Worm (Caenorhabditis elegans): ENCODE results near the gene algn-12.

Gene algn-12

DNA sequence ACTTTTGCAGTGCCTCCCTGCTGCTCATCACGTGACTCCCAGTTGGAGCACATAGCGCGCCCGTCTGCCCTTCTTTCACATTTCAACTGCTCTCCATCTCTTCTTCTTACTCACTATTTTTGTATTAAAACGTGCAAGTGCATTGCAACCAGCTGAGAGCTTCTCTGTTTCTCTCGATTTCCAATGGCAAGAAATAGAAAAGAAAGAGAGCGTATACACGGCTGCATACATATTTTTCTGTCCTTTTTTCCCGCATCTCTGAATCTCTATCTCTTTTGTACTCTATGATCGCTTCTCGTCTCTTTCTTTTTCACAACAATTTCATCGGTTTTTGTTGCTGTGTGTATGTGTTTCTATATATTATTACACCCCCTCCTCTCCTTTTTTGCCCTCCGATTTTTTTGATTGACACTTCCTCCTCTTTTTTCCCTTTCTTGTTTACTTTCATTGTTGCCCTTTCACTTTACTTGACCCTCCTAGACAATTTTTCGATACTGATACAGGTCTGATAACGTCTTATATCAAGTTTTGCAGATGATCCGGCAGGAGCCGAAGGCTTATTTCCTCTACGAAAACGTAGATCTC, 33.9 kb upstream of the algn-12 start, which contains the start of gene Y97E10AR.1 (continued):
- peak; percentile 68 for TF ChIP-seq pros-1 (tag; optimal IDR thresholded peaks at IDR 0.05)
- TF ChIP-seq T23F11.4 (GFP tag; optimal IDR thresholded peaks at IDR 0.05) = no peak
- TF ChIP-seq sdc-2 (tag; optimal IDR thresholded peaks at IDR 0.05) = peak; percentile 29
- peak; percentile 68 for TF ChIP-seq F13H6.1 (tag; optimal IDR thresholded peaks at IDR 0.05)
- TF ChIP-seq nhr-232 (tag; optimal IDR thresholded peaks at IDR 0.05) = no peak
- no peak for TF ChIP-seq ama-1 (optimal IDR thresholded peaks at IDR 0.05)
- no peak for TF ChIP-seq unc-86 (tag; optimal IDR thresholded peaks at IDR 0.05)
- peak; percentile 98 for TF ChIP-seq ceh-18 (tag; optimal IDR thresholded peaks at IDR 0.05)
- TF ChIP-seq hlh-8 (tag; optimal IDR thresholded peaks at IDR 0.05) = peak; percentile 77
- TF ChIP-seq ceh-6 (GFP tag; optimal IDR thresholded peaks at IDR 0.05) = no peak
- TF ChIP-seq pha-4 (tag; optimal IDR thresholded peaks at IDR 0.05) = no peak
- TF ChIP-seq fax-1 (tag; optimal IDR thresholded peaks at IDR 0.05) = no peak
- peak; percentile 53 for TF ChIP-seq ref-2 (tag; optimal IDR thresholded peaks at IDR 0.05)
- no peak for TF ChIP-seq zip-5 (tag; optimal IDR thresholded peaks at IDR 0.05)
- TF ChIP-seq unc-55 (GFP tag; optimal IDR thresholded peaks at IDR 0.05) = peak; percentile 67
- TF ChIP-seq npax-4 (tag; optimal IDR thresholded peaks at IDR 0.05) = no peak
- no peak for TF ChIP-seq ceh-9 (tag; optimal IDR thresholded peaks at IDR 0.05)
- TF ChIP-seq ztf-16 (tag; optimal IDR thresholded peaks at IDR 0.05) = no peak

DNA sequence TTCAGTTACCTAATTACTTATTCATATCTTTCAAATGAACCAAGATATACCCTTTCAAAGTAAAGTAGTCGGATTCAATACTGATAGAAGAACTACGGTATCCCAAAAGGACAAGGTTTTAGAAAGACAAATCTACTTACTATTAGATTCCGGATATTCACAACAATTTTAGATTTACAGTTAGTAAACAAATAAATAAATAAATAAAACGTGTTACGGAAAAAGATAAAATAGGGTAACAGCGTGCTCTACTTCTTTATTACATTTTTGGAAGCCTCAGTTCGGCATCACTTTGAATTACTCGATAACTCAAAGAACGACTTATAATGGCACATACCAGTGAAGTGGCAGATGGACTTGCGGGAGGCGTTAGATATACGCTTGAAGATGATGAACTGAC, 29.9 kb upstream of the algn-12 start, which contains the start of gene Y97E10AR.8:
Y97E10AR.8 (plus strand) TSS at position 301 of the 400 bp plus-strand sequence.
- no peak for TF ChIP-seq unc-55 (GFP tag; optimal IDR thresholded peaks at IDR 0.05)
- no peak for TF ChIP-seq F13H6.1 (tag; optimal IDR thresholded peaks at IDR 0.05)
- no peak for TF ChIP-seq ceh-19 (GFP tag; optimal IDR thresholded peaks at IDR 0.05)
- TF ChIP-seq Y22D7AL.16 (tag; optimal IDR thresholded peaks at IDR 0.05) = no peak
- no peak for TF ChIP-seq pros-1 (tag; optimal IDR thresholded peaks at IDR 0.05)
- no peak for TF ChIP-seq dve-1 (tag; optimal IDR thresholded peaks at IDR 0.05)
- no peak for TF ChIP-seq C38D4.7 (GFP tag; optimal IDR thresholded peaks at IDR 0.05)
- no peak for TF ChIP-seq ceh-24 (tag; optimal IDR thresholded peaks at IDR 0.05)
- no peak for TF ChIP-seq unc-3 (GFP tag; conservative IDR thresholded peaks at IDR 0.05)
- TF ChIP-seq unc-3 (tag; optimal IDR thresholded peaks at IDR 0.05) = no peak
- no peak for TF ChIP-seq ets-4 (tag; optimal IDR thresholded peaks at IDR 0.05)
- TF ChIP-seq hlh-13 (GFP tag; optimal IDR thresholded peaks at IDR 0.05) = no peak
- no peak for TF ChIP-seq ceh-18 (tag; optimal IDR thresholded peaks at IDR 0.05)
- TF ChIP-seq sox-2 (GFP tag; IDR thresholded peaks at IDR 0.05) = no peak
- no peak for TF ChIP-seq lin-11 (tag; optimal IDR thresholded peaks at IDR 0.05)

DNA sequence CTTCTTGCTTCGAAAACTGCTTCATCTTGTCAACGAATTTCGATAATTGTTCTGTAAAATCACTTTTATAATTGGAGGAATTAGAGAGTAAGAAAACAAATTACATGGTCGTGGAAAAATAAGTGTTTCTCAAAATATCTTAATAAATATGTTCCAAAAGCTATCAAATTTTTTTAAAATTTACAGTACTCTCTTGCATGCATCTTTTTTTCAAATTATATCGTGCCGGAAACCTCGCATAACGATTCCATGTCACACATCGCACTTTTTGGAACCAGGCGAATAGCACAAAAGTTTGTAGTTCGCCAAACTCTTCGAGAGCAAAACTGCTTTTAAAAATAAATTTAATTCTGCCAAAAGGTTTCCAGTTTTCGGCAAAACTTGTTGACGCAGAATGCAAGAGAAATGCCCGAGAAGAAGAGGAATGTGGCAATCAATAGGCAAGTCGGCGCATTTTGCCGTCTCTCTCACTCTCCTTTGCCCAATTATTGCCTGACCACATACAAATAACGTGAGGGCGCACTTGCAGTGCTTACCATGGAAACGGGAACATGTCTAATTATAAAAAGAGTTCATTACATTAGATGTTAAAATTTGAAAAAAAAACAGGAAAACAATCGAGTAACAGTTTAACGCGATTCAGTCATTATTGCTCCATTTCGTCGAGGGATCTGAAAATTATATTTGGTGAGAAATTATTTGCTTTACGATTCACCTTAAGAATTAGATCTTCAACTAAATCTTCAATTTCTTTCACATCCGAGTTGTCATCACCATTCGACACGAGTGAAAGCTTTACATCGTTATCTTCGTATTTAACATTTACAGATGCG, 27.2 kb upstream of the algn-12 start, which contains the start of gene Y97E10AR.3:
Y97E10AR.3 (minus strand) TSS at position 51 of the 833 bp plus-strand sequence.
- TF ChIP-seq unc-42 (tag; optimal IDR thresholded peaks at IDR 0.05) = peak; percentile 21
- TF ChIP-seq ceh-30 (tag; optimal IDR thresholded peaks at IDR 0.05) = no peak

DNA sequence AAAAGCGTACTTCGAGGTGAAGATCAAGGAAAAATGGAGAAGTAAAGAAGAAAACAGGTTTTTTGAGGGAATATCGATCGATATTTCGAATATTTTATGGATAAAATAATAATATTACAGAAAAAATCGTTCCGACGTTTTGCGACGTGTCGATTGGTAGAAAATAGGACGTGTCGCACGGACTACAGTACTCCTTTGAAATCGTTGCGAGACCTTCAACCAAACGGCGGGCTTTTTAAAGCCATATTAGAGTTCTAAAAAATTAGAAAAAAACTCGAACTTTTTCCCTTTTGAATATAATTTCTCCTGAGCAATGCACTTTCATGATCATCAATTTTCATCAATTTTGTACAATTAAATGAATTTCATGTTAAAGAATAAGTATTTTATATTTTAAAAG, 24.8 kb upstream of the algn-12 start, which contains the start of gene Y97E10AR.4:
Y97E10AR.4 (minus strand) TSS at position 131 of the 400 bp plus-strand sequence.
- no peak for TF ChIP-seq elt-4 (tag; optimal IDR thresholded peaks at IDR 0.05)
- no peak for TF ChIP-seq ceh-6 (GFP tag; optimal IDR thresholded peaks at IDR 0.05)
- TF ChIP-seq lim-6 (tag; optimal IDR thresholded peaks at IDR 0.05) = no peak
- TF ChIP-seq lin-11 (tag; optimal IDR thresholded peaks at IDR 0.05) = no peak
- TF ChIP-seq odd-2 (tag; optimal IDR thresholded peaks at IDR 0.05) = no peak
- TF ChIP-seq pat-9 (tag; optimal IDR thresholded peaks at IDR 0.05) = no peak
- TF ChIP-seq ttx-3 (tag; optimal IDR thresholded peaks at IDR 0.05) = no peak
- no peak for TF ChIP-seq sox-2 (GFP tag; IDR thresholded peaks at IDR 0.05)
- no peak for TF ChIP-seq ceh-34 (tag; optimal IDR thresholded peaks at IDR 0.05)
- no peak for TF ChIP-seq Y22D7AL.16 (tag; optimal IDR thresholded peaks at IDR 0.05)
- no peak for TF ChIP-seq ceh-48 (tag; optimal IDR thresholded peaks at IDR 0.05)
- TF ChIP-seq hlh-6 (tag; optimal IDR thresholded peaks at IDR 0.05) = no peak
- TF ChIP-seq ets-4 (tag; optimal IDR thresholded peaks at IDR 0.05) = no peak
- no peak for TF ChIP-seq nhr-11 (tag; optimal IDR thresholded peaks at IDR 0.05)
- no peak for TF ChIP-seq hlh-13 (GFP tag; optimal IDR thresholded peaks at IDR 0.05)
- no peak for TF ChIP-seq ceh-30 (tag; optimal IDR thresholded peaks at IDR 0.05)
